Worm (Caenorhabditis elegans) whole organism, L2 larva: ENCODE results near the gene marc-2.

Experiments
- lin-11 ChIP-seq: fragments of 150-350 bp; sonication (generic microtip); optimal IDR thresholded peaks from 2 replicates; lab custom pipeline; 2014; ENCODE audit warnings: missing biosample characterization, missing genetic modification characterization, inconsistent platforms, mixed read lengths
- nhr-25 ChIP-seq: fragments of 150-350 bp; sonication (generic microtip); optimal IDR thresholded peaks from 3 replicates; lab custom pipeline; 2014; ENCODE audit warnings: missing biosample characterization, missing genetic modification characterization
- unc-39 ChIP-seq: fragments of 150-350 bp; optimal IDR thresholded peaks from 2 replicates; lab custom pipeline; 2014; ENCODE audit warnings: missing biosample characterization, missing genetic modification characterization

- TF ChIP-seq unc-39 (tag; lab: Kevin White, UChicago) (no peak), nhr-25 (tag; lab: Kevin White, UChicago) (no peak), lin-11 (no peak)
These were observed 44.7 kb upstream of the marc-2 start for ce11 chrII:10705347-10705996.
